Worm (Caenorhabditis elegans) whole organism, L1 larva: ENCODE results near the gene F25B4.4.

ENCODE experiments used
- C04F5.9 ChIP-seq: sonication (generic microtip); optimal IDR thresholded peaks from 2 replicates; lab custom pipeline; 2016; ENCODE audit warnings: missing genetic modification characterization, missing compliant biosample characterization
- C16A3.4 ChIP-seq: fragments of 150-350 bp; optimal IDR thresholded peaks from 2 replicates; lab custom pipeline; 2014; ENCODE audit warnings: missing biosample characterization, missing genetic modification characterization
- C34B4.2 ChIP-seq: sonication (generic microtip); optimal IDR thresholded peaks from 2 replicates; lab custom pipeline; 2017; ENCODE audit warnings: mild to moderate bottlenecking, missing genetic modification characterization, missing compliant biosample characterization
- ama-1 ChIP-seq: fragments of 150-350 bp; optimal IDR thresholded peaks from 2 replicates; lab custom pipeline; 2014
- ceh-8 ChIP-seq: fragments of 200-800 bp; sonication (Bioruptor generic); optimal IDR thresholded peaks from 2 replicates; lab custom pipeline; 2018; ENCODE audit warnings: mild to moderate bottlenecking, missing genetic modification characterization, moderate library complexity, missing compliant biosample characterization
- ceh-90 ChIP-seq: sonication (generic microtip); optimal IDR thresholded peaks from 2 replicates; lab custom pipeline; 2016; ENCODE audit warnings: missing genetic modification characterization, missing compliant biosample characterization
- dpl-1 ChIP-seq, 3 experiments: fragments of 150-350 bp in 2 of 3; sonication (generic microtip) in 1 of 3; optimal IDR thresholded peaks; 2 replicates each; lab custom pipeline; 2014 to 2017; ENCODE audit warnings: missing biosample characterization in 3 of 3, missing genetic modification characterization in 3 of 3, missing genetic modification reagents in 3 of 3
- ets-5 ChIP-seq: fragments of 200-800 bp; sonication (Bioruptor generic); IDR thresholded peaks from 2 replicates; pipeline ENCODE4 v1.3.6; 2022; ENCODE audit warnings: missing genetic modification characterization, missing compliant biosample characterization
- fkh-10 ChIP-seq: sonication (generic microtip); optimal IDR thresholded peaks from 2 replicates; lab custom pipeline; 2017; ENCODE audit warnings: missing biosample characterization, missing genetic modification reagents, missing genetic modification characterization
- hlh-4 ChIP-seq: sonication (generic microtip); optimal IDR thresholded peaks from 2 replicates; lab custom pipeline; 2016; ENCODE audit warnings: mild to moderate bottlenecking, missing genetic modification characterization, missing compliant biosample characterization
- lin-13 ChIP-seq: fragments of 150-350 bp; optimal IDR thresholded peaks from 2 replicates; lab custom pipeline; 2014; ENCODE audit warnings: missing biosample characterization, missing genetic modification reagents, missing genetic modification characterization
- lin-14 ChIP-seq: fragments of 200-800 bp; sonication (Bioruptor generic); optimal IDR thresholded peaks from 2 replicates; lab custom pipeline; 2018; ENCODE audit warnings: mild to moderate bottlenecking, missing genetic modification characterization, moderate library complexity, missing compliant biosample characterization
- lir-3 ChIP-seq: sonication (generic microtip); optimal IDR thresholded peaks from 2 replicates; lab custom pipeline; 2016; ENCODE audit warnings: mild to moderate bottlenecking, missing genetic modification characterization, moderate library complexity, missing compliant biosample characterization; ENCODE audit not compliant: poor library complexity
- mab-9 ChIP-seq: fragments of 200-800 bp; sonication (Bioruptor generic); IDR thresholded peaks from 2 replicates; pipeline ENCODE4 v1.3.6; 2022; ENCODE audit warnings: missing genetic modification reagents, missing genetic modification characterization, missing compliant biosample characterization
- nhr-19 ChIP-seq: fragments of 200-800 bp; sonication (Bioruptor generic); conservative IDR thresholded peaks from 2 replicates; pipeline ENCODE4 v1.3.6; 2022; ENCODE audit warnings: missing genetic modification characterization, missing compliant biosample characterization
- nhr-28 ChIP-seq: fragments of 150-350 bp; optimal IDR thresholded peaks from 2 replicates; lab custom pipeline; 2014; ENCODE audit warnings: missing biosample characterization, missing genetic modification characterization
- nhr-71 ChIP-seq: sonication (generic microtip); optimal IDR thresholded peaks from 2 replicates; lab custom pipeline; 2016; ENCODE audit warnings: mild to moderate bottlenecking, missing genetic modification characterization, moderate library complexity, missing compliant biosample characterization
- nhr-85 ChIP-seq: sonication (generic microtip); peaks from one replicate; lab custom pipeline; 2016; ENCODE audit warnings: missing genetic modification characterization, inconsistent platforms, missing compliant biosample characterization
- rnt-1 ChIP-seq: sonication (generic microtip); optimal IDR thresholded peaks from 2 replicates; lab custom pipeline; 2016; ENCODE audit warnings: mild to moderate bottlenecking, missing genetic modification characterization, moderate library complexity, missing compliant biosample characterization
- sptf-1 ChIP-seq: fragments of 150-350 bp; optimal IDR thresholded peaks from 2 replicates; lab custom pipeline; 2014; ENCODE audit warnings: missing biosample characterization, missing genetic modification characterization
- sup-37 ChIP-seq: fragments of 200-800 bp; sonication (Bioruptor generic); optimal IDR thresholded peaks from 2 replicates; lab custom pipeline; 2018; ENCODE audit warnings: mild to moderate bottlenecking, missing genetic modification characterization, missing compliant biosample characterization
- swsn-7 ChIP-seq: sonication (generic microtip); optimal IDR thresholded peaks from 2 replicates; lab custom pipeline; 2016; ENCODE audit warnings: missing genetic modification characterization, missing compliant biosample characterization
- unc-130 ChIP-seq: fragments of 150-350 bp; optimal IDR thresholded peaks from 2 replicates; lab custom pipeline; 2017; ENCODE audit warnings: missing biosample characterization, missing genetic modification characterization, inconsistent platforms
- unc-86 ChIP-seq: sonication (generic microtip); optimal IDR thresholded peaks from 2 replicates; lab custom pipeline; 2016; ENCODE audit warnings: missing genetic modification characterization, missing compliant biosample characterization
- xbp-1 ChIP-seq: sonication (generic microtip); optimal IDR thresholded peaks from 2 replicates; lab custom pipeline; 2016; ENCODE audit warnings: missing genetic modification characterization, missing compliant biosample characterization
- zip-4 ChIP-seq: fragments of 200-800 bp; sonication (Bioruptor generic); optimal IDR thresholded peaks from 2 replicates; lab custom pipeline; 2018; ENCODE audit warnings: mild to moderate bottlenecking, missing genetic modification characterization, moderate library complexity, missing compliant biosample characterization

The F25B4.4 gene

ce11 chrV:5726463-5726862 lies 41.8 kb downstream of the F25B4.4 start, which contains the start of gene K09H11.4:
TSS of gene K09H11.4 (minus strand) at chrV:5726563.
- TF ChIP-seq mab-9 = no peak
- no peak for TF ChIP-seq sptf-1 (tag; lab: Kevin White, UChicago)
- TF ChIP-seq ets-5 = no peak
- TF ChIP-seq sup-37 = no peak
- no peak for TF ChIP-seq dpl-1 (GFP tag; optimal IDR thresholded peaks at IDR 0.05; lab: Kevin White, UChicago)
- no peak for TF ChIP-seq ceh-90 (tag; lab: Kevin White, UChicago)
- no peak for TF ChIP-seq fkh-10 (GFP tag; lab: Kevin White, UChicago)
- TF ChIP-seq unc-130 (tag; lab: Kevin White, UChicago) = no peak
- no peak for TF ChIP-seq xbp-1 (tag; lab: Kevin White, UChicago)
- TF ChIP-seq ama-1 (lab: Kevin White, UChicago) = no peak
- no peak for TF ChIP-seq zip-4 (GFP tag; lab: Kevin White, UChicago)

DNA sequence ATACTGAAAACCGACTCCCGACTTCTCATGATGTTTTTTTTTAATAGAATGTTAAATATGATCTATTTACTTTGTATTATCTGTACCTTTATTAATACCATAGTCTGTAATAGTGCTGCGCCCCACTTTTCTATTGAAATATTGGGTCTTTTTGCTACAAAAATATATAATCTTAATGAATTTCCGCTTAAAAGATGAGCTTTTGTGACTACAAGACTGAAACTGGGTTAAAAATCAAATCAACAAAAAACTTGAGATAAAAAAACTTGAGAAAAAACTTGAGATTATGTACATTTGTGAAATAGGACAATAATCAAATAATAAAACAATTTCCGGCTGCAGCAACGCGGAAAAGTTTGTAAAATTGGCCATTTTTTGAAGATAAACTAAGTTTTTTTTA lies 46.1 kb downstream of the F25B4.4 start, which contains the start of gene K09H11.15:
TSS of gene K09H11.15 (minus strand) at position 101 of the 400 bp plus-strand sequence.
- TF ChIP-seq C34B4.2 (tag; lab: Kevin White, UChicago) = no peak
- TF ChIP-seq nhr-71 (tag; lab: Kevin White, UChicago) = no peak
- TF ChIP-seq C16A3.4 (tag; lab: Kevin White, UChicago) = no peak
- TF ChIP-seq unc-130 (tag; lab: Kevin White, UChicago) = no peak
- no peak for TF ChIP-seq nhr-19 (GFP tag; lab: Robert Waterston, UW)
- TF ChIP-seq lin-14 = no peak
- TF ChIP-seq lir-3 (tag; lab: Kevin White, UChicago) = no peak
- no peak for TF ChIP-seq nhr-28 (tag; lab: Kevin White, UChicago)
- no peak for TF ChIP-seq unc-86
- no peak for TF ChIP-seq swsn-7 (tag; lab: Kevin White, UChicago)
- TF ChIP-seq rnt-1 = no peak
- no peak for TF ChIP-seq C04F5.9
- no peak for TF ChIP-seq nhr-85 (tag; lab: Kevin White, UChicago)
- no peak for TF ChIP-seq hlh-4 (tag; lab: Kevin White, UChicago)
- no peak for TF ChIP-seq ceh-8 (GFP tag; lab: Kevin White, UChicago)
- TF ChIP-seq lin-13 = no peak
